Worm (Caenorhabditis elegans) whole organism, L2 larva: ENCODE measurements around the gene C25B8.8.

Experiments used
- R02D3.7 ChIP-seq: fragments of 150-350 bp; optimal IDR thresholded peaks from 2 replicates; lab custom pipeline; 2014; ENCODE audit warnings: missing biosample characterization, missing genetic modification characterization
- alr-1 ChIP-seq: fragments of 150-350 bp; optimal IDR thresholded peaks from 2 replicates; lab custom pipeline; 2014; ENCODE audit warnings: missing biosample characterization, missing genetic modification characterization
- egl-27 ChIP-seq: sonication (generic microtip); optimal IDR thresholded peaks from 3 replicates; lab custom pipeline; 2017; ENCODE audit warnings: missing biosample characterization, missing genetic modification reagents, missing genetic modification characterization
- elt-1 ChIP-seq: fragments of 150-350 bp; optimal IDR thresholded peaks from 2 replicates; lab custom pipeline; 2014; ENCODE audit warnings: missing biosample characterization, missing genetic modification characterization
- elt-3 ChIP-seq: sonication (generic microtip); optimal IDR thresholded peaks from 2 replicates; lab custom pipeline; 2017; ENCODE audit warnings: missing biosample characterization, missing genetic modification characterization
- lsy-2 ChIP-seq, 2 experiments: fragments of 150-350 bp in 1 of 2; sonication (generic microtip) in 1 of 2; optimal IDR thresholded peaks; 2 replicates each; lab custom pipeline; 2014 to 2017; ENCODE audit warnings: missing biosample characterization in 2 of 2, missing genetic modification characterization in 2 of 2
- nhr-11 ChIP-seq: fragments of 150-350 bp; optimal IDR thresholded peaks from 2 replicates; lab custom pipeline; 2014; ENCODE audit warnings: missing biosample characterization, missing genetic modification characterization
- nhr-12 ChIP-seq: fragments of 150-350 bp; optimal IDR thresholded peaks from 2 replicates; lab custom pipeline; 2014; ENCODE audit warnings: missing biosample characterization, missing genetic modification characterization
- nhr-21 ChIP-seq: fragments of 150-350 bp; optimal IDR thresholded peaks from 2 replicates; lab custom pipeline; 2014; ENCODE audit warnings: missing biosample characterization, missing genetic modification characterization
- nhr-23 ChIP-seq: fragments of 150-350 bp; optimal IDR thresholded peaks from 2 replicates; lab custom pipeline; 2014; ENCODE audit warnings: missing biosample characterization, missing genetic modification reagents, missing genetic modification characterization
- nhr-237 ChIP-seq: fragments of 150-350 bp; optimal IDR thresholded peaks from 2 replicates; lab custom pipeline; 2014; ENCODE audit warnings: missing biosample characterization, missing genetic modification characterization
- nhr-77 ChIP-seq: fragments of 150-350 bp; optimal IDR thresholded peaks from 2 replicates; lab custom pipeline; 2014; ENCODE audit warnings: missing biosample characterization, missing genetic modification characterization
- unc-39 ChIP-seq: fragments of 150-350 bp; optimal IDR thresholded peaks from 2 replicates; lab custom pipeline; 2014; ENCODE audit warnings: missing biosample characterization, missing genetic modification characterization
- ztf-4 ChIP-seq: fragments of 150-350 bp; optimal IDR thresholded peaks from 2 replicates; lab custom pipeline; 2014; ENCODE audit warnings: missing biosample characterization, missing genetic modification characterization

ce11 chrX:6613537-6613936 lies 3.7 kb downstream of the C25B8.8 start:
- no peak for TF ChIP-seq nhr-21 (tag; lab: Kevin White, UChicago)
- TF ChIP-seq nhr-237 (tag; lab: Kevin White, UChicago): no peak
- TF ChIP-seq elt-3 (tag; lab: Kevin White, UChicago): no peak
- no peak for TF ChIP-seq ztf-4 (tag; lab: Kevin White, UChicago)
- TF ChIP-seq lsy-2 (tag; optimal IDR thresholded peaks at IDR 0.05; lab: Kevin White, UChicago): no peak
- TF ChIP-seq unc-39 (tag; lab: Kevin White, UChicago): no peak
- no peak for TF ChIP-seq elt-1 (tag; lab: Kevin White, UChicago)
- TF ChIP-seq egl-27 (tag; lab: Kevin White, UChicago): no peak
- TF ChIP-seq nhr-11 (tag; lab: Kevin White, UChicago): no peak
- no peak for TF ChIP-seq nhr-12
- no peak for TF ChIP-seq R02D3.7 (tag; lab: Kevin White, UChicago)
- no peak for TF ChIP-seq alr-1 (tag; lab: Kevin White, UChicago)
- TF ChIP-seq nhr-77 (tag; lab: Kevin White, UChicago): no peak
- no peak for TF ChIP-seq nhr-23 (tag; lab: Kevin White, UChicago)
